Fruit fly (Drosophila melanogaster) whole organism, pupa: ENCODE results near the gene Hip14.

Experiments used
- CG10348 ChIP-seq: fragments of 200-800 bp; sonication (Bioruptor generic); IDR thresholded peaks from 2 replicates; pipeline ENCODE4 v1.3.6; 2022; ENCODE audit warnings: missing biosample characterization, missing genetic modification characterization
- CG12605 ChIP-seq: fragments of 200-800 bp; sonication (Bioruptor generic); IDR thresholded peaks from 2 replicates; pipeline ENCODE4 v1.3.6; 2022; ENCODE audit warnings: missing biosample characterization, missing genetic modification characterization
- CG13204 ChIP-seq: fragments of 200-800 bp; sonication (Bioruptor generic); optimal IDR thresholded peaks from 2 replicates; lab custom pipeline; 2018; ENCODE audit warnings: missing biosample characterization, mild to moderate bottlenecking, missing genetic modification characterization, moderate library complexity
- CG14655 ChIP-seq: fragments of 200-800 bp; sonication (Bioruptor generic); optimal IDR thresholded peaks from 3 replicates; lab custom pipeline; 2017; ENCODE audit warnings: mild to moderate bottlenecking, missing biosample characterization, missing genetic modification reagents, missing genetic modification characterization
- CG15710 ChIP-seq: fragments of 200-800 bp; sonication (Bioruptor generic); optimal IDR thresholded peaks from 2 replicates; lab custom pipeline; 2018; ENCODE audit warnings: missing biosample characterization, mild to moderate bottlenecking, missing genetic modification characterization, moderate library complexity
- CG17806 ChIP-seq: fragments of 200-800 bp; sonication (Bioruptor generic); optimal IDR thresholded peaks from 2 replicates; lab custom pipeline; 2018; ENCODE audit warnings: missing biosample characterization, mild to moderate bottlenecking, missing genetic modification characterization, moderate library complexity
- CG32121 ChIP-seq: fragments of 200-800 bp; sonication (Bioruptor generic); IDR thresholded peaks from 2 replicates; pipeline ENCODE4 v1.3.6; 2022; ENCODE audit warnings: missing biosample characterization, missing genetic modification characterization
- CG34367 ChIP-seq: fragments of 200-800 bp; sonication (Bioruptor generic); optimal IDR thresholded peaks from 2 replicates; lab custom pipeline; 2018; ENCODE audit warnings: missing biosample characterization, mild to moderate bottlenecking, missing genetic modification characterization
- CG4496 ChIP-seq: fragments of 200-800 bp; sonication (Bioruptor generic); IDR thresholded peaks from 3 replicates; pipeline ENCODE4 v1.3.6; 2022; ENCODE audit warnings: missing biosample characterization, missing genetic modification characterization
- CG8159 ChIP-seq: fragments of 200-800 bp; sonication (Bioruptor generic); optimal IDR thresholded peaks from 3 replicates; lab custom pipeline; 2018; ENCODE audit warnings: missing biosample characterization, mild to moderate bottlenecking, missing genetic modification characterization, moderate library complexity
- CG8301 ChIP-seq: fragments of 200-800 bp; sonication (Bioruptor generic); optimal IDR thresholded peaks from 2 replicates; lab custom pipeline; 2018; ENCODE audit warnings: missing biosample characterization, mild to moderate bottlenecking, missing genetic modification characterization
- CG9948 ChIP-seq: fragments of 200-800 bp; sonication (Bioruptor generic); optimal IDR thresholded peaks from 2 replicates; lab custom pipeline; 2018; ENCODE audit warnings: missing biosample characterization, mild to moderate bottlenecking, missing genetic modification characterization, moderate library complexity
- D1 ChIP-seq: fragments of 200-800 bp; sonication (Bioruptor generic); optimal IDR thresholded peaks from 2 replicates; lab custom pipeline; 2018; ENCODE audit warnings: missing biosample characterization, mild to moderate bottlenecking, missing genetic modification characterization, moderate library complexity
- EcR ChIP-seq: fragments of 200-800 bp; sonication (Bioruptor generic); optimal IDR thresholded peaks from 3 replicates; lab custom pipeline; 2019; ENCODE audit warnings: missing biosample characterization, missing genetic modification characterization, mild to moderate bottlenecking, moderate library complexity, missing genetic modification reagents
- Ets98B ChIP-seq: fragments of 200-800 bp; sonication (Bioruptor generic); IDR thresholded peaks from 2 replicates; pipeline ENCODE4 v1.3.6; 2022; ENCODE audit warnings: missing biosample characterization, missing genetic modification characterization
- Pif1A ChIP-seq: fragments of 200-800 bp; sonication (Bioruptor generic); optimal IDR thresholded peaks from 3 replicates; lab custom pipeline; 2016; ENCODE audit warnings: missing biosample characterization, missing genetic modification characterization
- Pif1B ChIP-seq: fragments of 200-800 bp; sonication (Bioruptor generic); optimal IDR thresholded peaks from 3 replicates; lab custom pipeline; 2016; ENCODE audit warnings: missing biosample characterization, missing genetic modification characterization
- Snoo ChIP-seq: fragments of 200-800 bp; sonication (Bioruptor generic); optimal IDR thresholded peaks from 3 replicates; lab custom pipeline; 2017; ENCODE audit warnings: missing biosample characterization, mild to moderate bottlenecking, missing genetic modification characterization, inconsistent platforms
- fd96Ca ChIP-seq: fragments of 200-800 bp; sonication (Bioruptor generic); IDR thresholded peaks from 3 replicates; pipeline ENCODE4 v1.3.6; 2022; ENCODE audit warnings: missing biosample characterization, missing genetic modification characterization
- gl ChIP-seq: fragments of 200-800 bp; sonication (Bioruptor generic); optimal IDR thresholded peaks from 2 replicates; lab custom pipeline; 2018; ENCODE audit warnings: missing biosample characterization, mild to moderate bottlenecking, missing genetic modification characterization
- rn ChIP-seq: fragments of 200-800 bp; sonication (Bioruptor generic); IDR thresholded peaks from 2 replicates; pipeline ENCODE4 v1.3.6; 2022; ENCODE audit warnings: missing biosample characterization, missing genetic modification characterization

The Hip14 gene

DNA sequence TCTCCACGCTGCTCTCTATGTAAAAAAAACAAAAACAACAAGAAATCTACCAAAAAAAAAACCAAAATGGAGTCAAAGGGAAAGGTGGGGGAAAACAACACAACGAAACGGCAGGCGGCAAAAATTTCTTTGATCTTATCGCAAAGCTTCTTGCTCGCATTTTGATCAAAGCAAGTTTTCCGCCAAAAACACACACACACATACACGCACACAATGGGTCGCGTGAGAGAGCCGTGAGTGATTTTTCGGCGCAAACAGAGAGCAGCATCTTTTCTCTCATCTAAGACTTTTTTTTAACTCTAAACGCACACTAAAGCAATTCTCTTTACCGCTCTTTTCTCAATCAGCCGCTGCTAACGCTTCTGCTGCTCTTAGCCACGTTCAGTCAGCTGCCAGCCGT lies 40.9 kb downstream of the Hip14 start:
- TF ChIP-seq CG8159 (tag; lab: Kevin White, UChicago) (no peak), gl (tag; lab: Kevin White, UChicago) (no peak)
- TF ChIP-seq, all 21 proteins: peak for 0

dm6 chr3L:16033090-16033828 lies 45.2 kb downstream of the Hip14 start, which contains the start of the genes CG42717 and CG42716:
TSS of gene CG42717 (minus strand) at chr3L:16033190.
TSS of gene CG42716 (plus strand) at chr3L:16033778.
- no peak for TF ChIP-seq rn (GFP tag; lab: Robert Waterston, UW)
- no peak for TF ChIP-seq fd96Ca (GFP tag; lab: Robert Waterston, UW)
- no peak for TF ChIP-seq CG34367
- TF ChIP-seq D1 (tag; lab: Kevin White, UChicago): no peak
- TF ChIP-seq EcR: no peak
- TF ChIP-seq Ets98B (GFP tag; lab: Robert Waterston, UW): no peak
- no peak for TF ChIP-seq CG9948 (tag; lab: Kevin White, UChicago)
- TF ChIP-seq Pif1A (GFP tag; lab: Kevin White, UChicago): no peak
- no peak for TF ChIP-seq CG4496 (GFP tag; lab: Robert Waterston, UW)
- no peak for TF ChIP-seq CG10348 (GFP tag; lab: Robert Waterston, UW)
- TF ChIP-seq Snoo: no peak
- TF ChIP-seq CG17806 (tag; lab: Kevin White, UChicago): no peak
- TF ChIP-seq CG15710 (tag; lab: Kevin White, UChicago): no peak
- no peak for TF ChIP-seq Pif1B
- no peak for TF ChIP-seq CG12605 (GFP tag; lab: Robert Waterston, UW)
- no peak for TF ChIP-seq CG13204 (GFP tag; lab: Kevin White, UChicago)
- no peak for TF ChIP-seq CG8159 (tag; lab: Kevin White, UChicago)
- TF ChIP-seq CG32121 (GFP tag; lab: Robert Waterston, UW): no peak
- no peak for TF ChIP-seq CG14655 (GFP tag; lab: Kevin White, UChicago)
- TF ChIP-seq CG8301 (tag; lab: Kevin White, UChicago): no peak

DNA sequence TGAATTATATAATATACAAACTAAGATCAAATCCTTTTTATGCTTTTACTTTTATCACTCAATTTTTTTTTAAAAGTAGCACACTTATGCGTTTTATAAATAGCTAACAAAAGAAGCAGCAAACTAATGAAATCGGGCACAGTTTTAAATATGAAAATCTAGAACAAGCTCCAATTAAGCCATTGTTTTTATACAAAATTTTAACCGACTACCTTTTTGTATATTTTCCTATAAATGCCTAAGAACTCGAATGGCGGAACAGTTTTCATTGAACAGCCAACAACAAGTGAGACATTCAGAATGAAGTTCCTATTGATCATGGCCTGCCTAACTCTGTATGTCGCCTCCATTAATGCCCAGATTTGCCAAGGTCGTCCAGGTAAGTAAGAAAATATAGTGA lies 46.2 kb downstream of the Hip14 start, which contains the start of gene CG42538:
Gene CG42538 (plus strand): TSS at position 301 of the 400 bp plus-strand sequence.
- TF ChIP-seq CG34367 (no peak), Ets98B (GFP tag; lab: Robert Waterston, UW) (no peak), CG12605 (GFP tag; lab: Robert Waterston, UW) (no peak), Snoo (no peak), CG8159 (tag; lab: Kevin White, UChicago) (no peak), CG9948 (tag; lab: Kevin White, UChicago) (no peak), CG10348 (GFP tag; lab: Robert Waterston, UW) (no peak), CG14655 (GFP tag; lab: Kevin White, UChicago) (no peak), fd96Ca (GFP tag; lab: Robert Waterston, UW) (no peak), EcR (no peak), CG17806 (tag; lab: Kevin White, UChicago) (no peak), Pif1B (no peak), CG13204 (GFP tag; lab: Kevin White, UChicago) (no peak)

dm6 chr3L:16035185-16035584 lies 47.1 kb downstream of the Hip14 start, which contains the start of gene CG5895:
TSS of gene CG5895 (plus strand) at chr3L:16035485.
- TF ChIP-seq gl (tag; lab: Kevin White, UChicago): no peak
- TF ChIP-seq CG17806 (tag; lab: Kevin White, UChicago): no peak

dm6 chr3L:16037048-16037477 lies 49.0 kb downstream of the Hip14 start:
- TF ChIP-seq fd96Ca (GFP tag; lab: Robert Waterston, UW) (peak; percentile 80), D1 (tag; lab: Kevin White, UChicago) (peak; percentile 61), CG10348 (GFP tag; lab: Robert Waterston, UW) (no peak), CG13204 (GFP tag; lab: Kevin White, UChicago) (peak; percentile 8), CG12605 (GFP tag; lab: Robert Waterston, UW) (peak; percentile 86), CG4496 (GFP tag; lab: Robert Waterston, UW) (peak; percentile 90), Snoo (peak; percentile 75), CG8159 (tag; lab: Kevin White, UChicago) (peak; percentile 70), CG34367 (peak; percentile 65), rn (GFP tag; lab: Robert Waterston, UW) (peak; percentile 57; the same call in 1 of the 2 replicates), Pif1A (GFP tag; lab: Kevin White, UChicago) (peak; percentile 82), CG14655 (GFP tag; lab: Kevin White, UChicago) (peak; percentile 76), gl (tag; lab: Kevin White, UChicago) (peak; percentile 59), Ets98B (GFP tag; lab: Robert Waterston, UW) (peak; percentile 90), CG15710 (tag; lab: Kevin White, UChicago) (peak; percentile 65), EcR (no peak), CG17806 (tag; lab: Kevin White, UChicago) (peak; percentile 70), CG8301 (tag; lab: Kevin White, UChicago) (peak; percentile 80), CG9948 (tag; lab: Kevin White, UChicago) (peak; percentile 62), Pif1B (peak; percentile 49), CG32121 (GFP tag; lab: Robert Waterston, UW) (peak; percentile 70)
